Worm (Caenorhabditis elegans) whole organism, L2 larva: ENCODE data around the gene C38C10.3.

ENCODE experiments used
- ama-1 ChIP-seq: fragments of 150-350 bp; optimal IDR thresholded peaks from 2 replicates; lab custom pipeline; 2018; ENCODE audit warnings: inconsistent platforms
- fos-1 ChIP-seq: fragments of 150-350 bp; optimal IDR thresholded peaks from 2 replicates; lab custom pipeline; 2014; ENCODE audit warnings: missing biosample characterization, missing genetic modification characterization
- lin-11 ChIP-seq: fragments of 150-350 bp; sonication (generic microtip); optimal IDR thresholded peaks from 2 replicates; lab custom pipeline; 2014; ENCODE audit warnings: missing biosample characterization, missing genetic modification characterization, inconsistent platforms, mixed read lengths
- lin-13 ChIP-seq: fragments of 150-350 bp; optimal IDR thresholded peaks from 2 replicates; lab custom pipeline; 2014; ENCODE audit warnings: missing biosample characterization, missing genetic modification reagents, missing genetic modification characterization
- mbf-1 ChIP-seq: sonication (generic microtip); optimal IDR thresholded peaks from 2 replicates; lab custom pipeline; 2017; ENCODE audit warnings: missing biosample characterization, missing genetic modification characterization
- nhr-21 ChIP-seq: fragments of 150-350 bp; optimal IDR thresholded peaks from 2 replicates; lab custom pipeline; 2014; ENCODE audit warnings: missing biosample characterization, missing genetic modification characterization
- nhr-6 ChIP-seq: fragments of 150-350 bp; optimal IDR thresholded peaks from 2 replicates; lab custom pipeline; 2014; ENCODE audit warnings: missing biosample characterization, missing genetic modification characterization
- snpc-4 ChIP-seq: fragments of 150-350 bp; optimal IDR thresholded peaks from 2 replicates; lab custom pipeline; 2014; ENCODE audit warnings: missing biosample characterization, missing genetic modification characterization

DNA sequence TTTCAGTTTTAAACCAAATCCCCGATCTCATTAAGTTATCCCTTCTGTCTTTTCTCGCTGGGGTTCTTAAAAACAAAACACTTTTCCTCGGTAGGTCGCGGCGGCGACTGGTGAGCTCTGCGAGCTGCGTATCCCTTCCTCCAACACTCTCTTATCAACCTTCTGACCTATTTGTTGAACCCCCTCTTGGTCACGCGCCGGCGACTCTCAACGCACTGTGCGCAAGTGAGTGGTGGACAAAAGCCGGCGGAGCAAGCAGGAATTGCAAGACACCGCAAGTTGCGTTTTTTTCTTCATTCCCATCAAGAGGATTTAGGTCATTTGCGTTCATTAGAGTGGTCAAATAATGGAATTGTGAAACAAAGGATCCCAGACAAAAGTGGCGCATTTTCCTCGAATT lies 31.6 kb downstream of the C38C10.3 start:
- TF ChIP-seq mbf-1 (no peak), fos-1 (tag; lab: Kevin White, UChicago) (no peak), snpc-4 (no peak), nhr-21 (tag; lab: Kevin White, UChicago) (no peak), ama-1 (no peak), nhr-6 (tag; lab: Kevin White, UChicago) (no peak), lin-13 (GFP tag; lab: Kevin White, UChicago) (no peak), lin-11 (tag; lab: Kevin White, UChicago) (no peak)
